Worm (Caenorhabditis elegans) whole organism, L3 larva: Measurements from ENCODE around the gene Y14H12B.2.

Experiments
- ceh-82 ChIP-seq: fragments of 150-350 bp; optimal IDR thresholded peaks from 2 replicates; lab custom pipeline; 2014; ENCODE audit warnings: missing biosample characterization, missing genetic modification characterization
- fos-1 ChIP-seq: fragments of 150-350 bp; optimal IDR thresholded peaks from 2 replicates; lab custom pipeline; 2014; ENCODE audit warnings: missing biosample characterization, missing genetic modification characterization
- hmg-11 ChIP-seq: sonication (generic microtip); optimal IDR thresholded peaks from 2 replicates; lab custom pipeline; 2016; ENCODE audit warnings: missing genetic modification characterization, missing compliant biosample characterization
- lin-15B ChIP-seq: fragments of 150-350 bp; optimal IDR thresholded peaks from 2 replicates; lab custom pipeline; 2014; ENCODE audit warnings: missing biosample characterization, missing genetic modification characterization
- nfya-1 ChIP-seq: sonication (generic microtip); optimal IDR thresholded peaks from 2 replicates; lab custom pipeline; 2017; ENCODE audit warnings: missing genetic modification characterization, mild to moderate bottlenecking, missing compliant biosample characterization, antibody characterized with exemption, moderate library complexity; ENCODE audit not compliant: insufficient read depth
- nhr-11 ChIP-seq: fragments of 150-350 bp; optimal IDR thresholded peaks from 2 replicates; lab custom pipeline; 2014; ENCODE audit warnings: missing biosample characterization, missing genetic modification characterization
- pqm-1 ChIP-seq: fragments of 150-350 bp; optimal IDR thresholded peaks from 2 replicates; lab custom pipeline; 2017; ENCODE audit warnings: missing biosample characterization, missing genetic modification characterization, inconsistent platforms
- skn-1 ChIP-seq: fragments of 150-350 bp; optimal IDR thresholded peaks from 2 replicates; lab custom pipeline; 2014; ENCODE audit warnings: missing biosample characterization, missing genetic modification characterization
- snpc-4 ChIP-seq: fragments of 150-350 bp; optimal IDR thresholded peaks from 2 replicates; lab custom pipeline; 2014; ENCODE audit warnings: missing biosample characterization, missing genetic modification characterization
- zag-1 ChIP-seq: fragments of 150-350 bp; optimal IDR thresholded peaks from 2 replicates; lab custom pipeline; 2014; ENCODE audit warnings: missing biosample characterization, missing genetic modification characterization
- ztf-4 ChIP-seq: fragments of 150-350 bp; optimal IDR thresholded peaks from 2 replicates; lab custom pipeline; 2014; ENCODE audit warnings: missing biosample characterization, missing genetic modification characterization

- TF ChIP-seq ceh-82 (tag; lab: Kevin White, UChicago): no peak
- TF ChIP-seq nfya-1: peak; percentile 95
- no peak for TF ChIP-seq pqm-1 (tag; lab: Kevin White, UChicago)
- TF ChIP-seq skn-1 (tag; lab: Kevin White, UChicago): no peak
- no peak for TF ChIP-seq lin-15B (tag; lab: Kevin White, UChicago)
- TF ChIP-seq hmg-11 (tag; lab: Kevin White, UChicago): no peak
- no peak for TF ChIP-seq zag-1
- no peak for TF ChIP-seq fos-1 (tag; lab: Kevin White, UChicago)
- TF ChIP-seq ztf-4: no peak
- no peak for TF ChIP-seq nhr-11 (tag; lab: Kevin White, UChicago)
- TF ChIP-seq snpc-4: no peak
Observed at ce11 chrII:3965665-3966416, 32.3 kb upstream of the Y14H12B.2 start.
